Worm (Caenorhabditis elegans) whole organism, L2 larva: Measurements from ENCODE around the gene srw-36.

Experiments used
- aly-2 ChIP-seq: fragments of 150-350 bp; optimal IDR thresholded peaks from 2 replicates; lab custom pipeline; 2014; ENCODE audit warnings: missing biosample characterization, missing genetic modification characterization
- lin-13 ChIP-seq: fragments of 150-350 bp; optimal IDR thresholded peaks from 2 replicates; lab custom pipeline; 2014; ENCODE audit warnings: missing biosample characterization, missing genetic modification reagents, missing genetic modification characterization
- lin-39 ChIP-seq: fragments of 150-350 bp; optimal IDR thresholded peaks from 2 replicates; lab custom pipeline; 2014; ENCODE audit warnings: missing biosample characterization, missing genetic modification reagents, missing genetic modification characterization
- nhr-11 ChIP-seq: fragments of 150-350 bp; optimal IDR thresholded peaks from 2 replicates; lab custom pipeline; 2014; ENCODE audit warnings: missing biosample characterization, missing genetic modification characterization
- skn-1 ChIP-seq: sonication (generic microtip); optimal IDR thresholded peaks from 2 replicates; lab custom pipeline; 2017; ENCODE audit warnings: missing biosample characterization, missing genetic modification characterization
- ztf-11 ChIP-seq: sonication (generic microtip); optimal IDR thresholded peaks from 2 replicates; lab custom pipeline; 2017; ENCODE audit warnings: missing biosample characterization, missing genetic modification characterization

- TF ChIP-seq skn-1 (no peak), aly-2 (tag; lab: Kevin White, UChicago) (no peak), nhr-11 (tag; lab: Kevin White, UChicago) (no peak), lin-13 (GFP tag; lab: Kevin White, UChicago) (no peak), lin-39 (tag; lab: Kevin White, UChicago) (no peak), ztf-11 (tag; lab: Kevin White, UChicago) (no peak)
Observed at ce11 chrV:16726915-16727314, 43.9 kb downstream of the srw-36 start, which contains the start of gene T25E12.14.
